Fruit fly (Drosophila melanogaster): ENCODE data around the gene CG46306.

CG46306 gene

DNA sequence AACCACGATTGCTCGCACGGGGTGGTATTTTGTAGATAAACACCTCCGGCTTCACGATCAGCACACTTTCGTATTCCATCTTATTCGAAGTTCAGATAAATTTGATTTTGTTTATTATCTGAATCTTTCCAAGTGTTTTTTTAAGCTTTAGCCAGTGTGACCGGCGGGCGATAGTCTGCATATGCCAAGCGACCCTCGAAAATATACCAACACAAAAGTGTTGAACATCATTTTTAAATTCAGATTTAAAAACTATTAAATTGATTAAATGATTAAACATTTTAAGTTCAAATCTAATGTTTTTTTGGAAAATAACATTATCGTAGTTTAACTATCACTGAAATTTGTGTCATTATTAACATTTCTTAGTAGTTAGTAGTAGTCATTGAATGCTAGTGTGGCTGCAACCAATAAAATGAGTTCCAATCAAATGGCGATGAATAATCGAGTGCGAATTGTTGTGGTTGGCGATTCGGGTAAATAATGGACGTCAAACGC lies 34.7 kb downstream of the CG46306 start, which contains the start of the genes CG9132 and CG4789 (continued):
- TF ChIP-seq dmrt11E (tag; optimal IDR thresholded peaks at IDR 0.05) (no peak), caup (GFP tag; optimal IDR thresholded peaks at IDR 0.05; ENCODE audit: severe bottlenecking) (no peak), E2f2 (GFP tag; IDR thresholded peaks at IDR 0.05) (peak; percentile 37; the same call in 1 of the 2 replicates), hkb (optimal IDR thresholded peaks at IDR 0.05) (no peak), hkb (GFP tag; IDR thresholded peaks at IDR 0.05) (no peak), CG9797 (GFP tag; optimal IDR thresholded peaks at IDR 0.05) (peak; percentile 71), BEAF-32 (GFP tag; optimal IDR thresholded peaks at IDR 0.05) (peak; percentile 61), CG16813 (GFP tag; IDR thresholded peaks at IDR 0.05; ENCODE audit: partially characterized antibody) (0 out of 3 replicates have a peak, but pooled peaks have one; percentile 24), CG16815 (GFP tag; optimal IDR thresholded peaks at IDR 0.05) (no peak), sens (GFP tag) (peak; percentile 38), TFAM (GFP tag; optimal IDR thresholded peaks at IDR 0.05) (no peak), CG17361 (GFP tag; IDR thresholded peaks at IDR 0.05) (0 out of 3 replicates have a peak, but pooled peaks have one; percentile 17), phol (tag; optimal IDR thresholded peaks at IDR 0.05) (peak; percentile 4), CG15514 (GFP tag; optimal IDR thresholded peaks at IDR 0.05) (peak; percentile 30), ap (GFP tag; IDR thresholded peaks at IDR 0.05) (no peak), CG12659 (GFP tag; optimal IDR thresholded peaks at IDR 0.05) (peak; percentile 22), stwl (tag; optimal IDR thresholded peaks at IDR 0.05) (peak; percentile 51), CG14710 (tag; optimal IDR thresholded peaks at IDR 0.05) (peak; percentile 26), CG2116 (GFP tag; optimal IDR thresholded peaks at IDR 0.05) (peak; percentile 34), Dp (GFP tag; optimal IDR thresholded peaks at IDR 0.05) (peak; percentile 43), Scr (GFP tag; IDR thresholded peaks at IDR 0.05; ENCODE audit: partially characterized antibody) (peak; percentile 24; the same call in 1 of the 2 replicates), Dll (GFP tag; IDR thresholded peaks at IDR 0.05; ENCODE audit: partially characterized antibody) (peak; percentile 57; the same call in 3 of the 4 replicates)

DNA sequence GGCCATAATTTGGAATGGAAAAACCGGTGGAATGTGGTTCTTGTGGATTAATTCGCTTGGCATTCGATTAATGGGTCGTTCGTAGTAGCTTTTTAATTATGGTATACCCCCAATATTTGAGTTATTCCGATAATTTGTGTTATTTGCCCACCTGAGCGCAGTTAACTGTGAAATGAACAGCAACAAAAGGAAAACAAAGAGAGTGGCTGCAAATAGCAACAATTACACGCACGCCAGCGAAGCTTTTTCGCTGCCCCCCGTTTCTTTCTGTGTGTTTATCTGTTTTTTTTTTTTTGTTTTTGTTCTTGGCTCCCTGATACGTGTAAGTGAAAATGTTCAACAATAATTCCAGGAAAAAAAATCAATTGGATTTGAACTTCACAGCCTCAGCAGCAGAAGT lies 35.4 kb downstream of the CG46306 start:
- TF ChIP-seq cad (GFP tag; optimal IDR thresholded peaks at IDR 0.05) (no peak), HLH3B (GFP tag; IDR thresholded peaks at IDR 0.05) (0 out of 2 replicates have a peak, but pooled peaks have one; percentile 19), zf30C (GFP tag; optimal IDR thresholded peaks at IDR 0.05) (peak; percentile 57), Med (GFP tag) (peak; percentile 60), CG6689 (GFP tag; IDR thresholded peaks at IDR 0.05) (0 out of 2 replicates have a peak, but pooled peaks have one; percentile 9), CG6813 (GFP tag; optimal IDR thresholded peaks at IDR 0.05) (no peak), chn (GFP tag; optimal IDR thresholded peaks at IDR 0.05) (no peak), sd (tag; optimal IDR thresholded peaks at IDR 0.05) (peak; percentile 14), ash1 (GFP tag; optimal IDR thresholded peaks at IDR 0.05) (no peak), CG3995 (GFP tag; optimal IDR thresholded peaks at IDR 0.05) (peak; percentile 20), CG31365 (tag; optimal IDR thresholded peaks at IDR 0.05) (no peak), CG2120 (GFP tag; optimal IDR thresholded peaks at IDR 0.05) (peak; percentile 6), Blimp-1 (GFP tag; optimal IDR thresholded peaks at IDR 0.05) (no peak), vvl (GFP tag; IDR thresholded peaks at IDR 0.05) (0 out of 2 replicates have a peak, but pooled peaks have one; percentile 8), row (GFP tag; IDR thresholded peaks at IDR 0.05) (peak; percentile 28; the same call in 1 of the 3 replicates), pan (optimal IDR thresholded peaks at IDR 0.05) (no peak), pan (GFP tag; optimal IDR thresholded peaks at IDR 0.05 in 1 of 2, IDR thresholded peaks at IDR 0.05 in 1 of 2) (peak in 1 of 2 experiments; percentile 17)

All from whole organism, embryonic.